Fruit fly (Drosophila melanogaster) whole organism, embryonic: ENCODE results near the gene RpS17.

ENCODE experiments used
- Abd-B ChIP-seq: fragments of 200-800 bp; sonication (Bioruptor generic); optimal IDR thresholded peaks from 2 replicates; lab custom pipeline; 2018; ENCODE audit warnings: missing biosample characterization, mild to moderate bottlenecking, missing genetic modification characterization, moderate library complexity
- Asciz ChIP-seq: fragments of 200-800 bp; sonication (Bioruptor generic); optimal IDR thresholded peaks from 2 replicates; lab custom pipeline; 2017; ENCODE audit warnings: missing biosample characterization, mild to moderate bottlenecking, missing genetic modification characterization, missing genetic modification reagents
- Awh ChIP-seq: fragments of 200-800 bp; sonication (Bioruptor generic); IDR thresholded peaks from 2 replicates; pipeline ENCODE4, ENCODE4 v1.3.6; 2022; ENCODE audit warnings: missing biosample characterization, missing genetic modification characterization
- B-H2 ChIP-seq: fragments of 200-800 bp; sonication (Bioruptor generic); optimal IDR thresholded peaks from 2 replicates; lab custom pipeline; 2018; ENCODE audit warnings: missing biosample characterization, mild to moderate bottlenecking, missing genetic modification characterization
- BEAF-32 ChIP-seq: fragments of 200-800 bp; sonication (Bioruptor generic); optimal IDR thresholded peaks from 3 replicates; lab custom pipeline; 2017; ENCODE audit warnings: missing biosample characterization, missing genetic modification characterization, mild to moderate bottlenecking, moderate library complexity, missing genetic modification reagents
- CG10267 ChIP-seq: fragments of 200-800 bp; sonication (Bioruptor generic); optimal IDR thresholded peaks from 2 replicates; lab custom pipeline; 2018; ENCODE audit warnings: missing biosample characterization, mild to moderate bottlenecking, missing genetic modification characterization, moderate library complexity
- CG11247 ChIP-seq: fragments of 200-800 bp; sonication (Bioruptor generic); IDR thresholded peaks from 2 replicates; pipeline ENCODE4 v1.3.6; 2022; ENCODE audit warnings: missing biosample characterization, missing genetic modification characterization
- CG11560 ChIP-seq: fragments of 200-800 bp; sonication (Bioruptor generic); IDR thresholded peaks from 3 replicates; pipeline ENCODE4 v1.3.6; 2022; ENCODE audit warnings: missing biosample characterization, missing genetic modification characterization
- CG11723 ChIP-seq: fragments of 200-800 bp; sonication (Bioruptor generic); optimal IDR thresholded peaks from 2 replicates; lab custom pipeline; 2017; ENCODE audit warnings: missing biosample characterization, mild to moderate bottlenecking, missing genetic modification characterization
- CG13894 ChIP-seq: fragments of 200-800 bp; sonication (Bioruptor generic); optimal IDR thresholded peaks from 3 replicates; lab custom pipeline; 2018; ENCODE audit warnings: missing biosample characterization, mild to moderate bottlenecking, missing genetic modification characterization, moderate library complexity
- CG18476 ChIP-seq: fragments of 200-800 bp; sonication (Bioruptor generic); optimal IDR thresholded peaks from 2 replicates; lab custom pipeline; 2016; ENCODE audit warnings: missing biosample characterization, mild to moderate bottlenecking, missing genetic modification characterization
- CG18619 ChIP-seq: fragments of 200-800 bp; sonication (Bioruptor generic); optimal IDR thresholded peaks from 3 replicates; lab custom pipeline; 2017; ENCODE audit warnings: missing biosample characterization, mild to moderate bottlenecking, missing genetic modification characterization
- CG34224 ChIP-seq: fragments of 200-800 bp; sonication (Bioruptor generic); IDR thresholded peaks from 3 replicates; pipeline ENCODE4 v1.3.6; 2022; ENCODE audit warnings: missing biosample characterization, missing genetic modification characterization; ENCODE audit not compliant: partially characterized antibody
- CG4360 ChIP-seq: fragments of 200-800 bp; sonication (Bioruptor generic); IDR thresholded peaks from 2 replicates; pipeline ENCODE4 v1.3.6; 2022; ENCODE audit warnings: missing biosample characterization, missing genetic modification characterization
- CG4424 ChIP-seq: fragments of 200-800 bp; sonication (Bioruptor generic); optimal IDR thresholded peaks from 3 replicates; lab custom pipeline; 2016; ENCODE audit warnings: missing biosample characterization, missing genetic modification characterization
- CG4617 ChIP-seq: fragments of 200-800 bp; sonication (Bioruptor generic); optimal IDR thresholded peaks from 3 replicates; lab custom pipeline; 2016; ENCODE audit warnings: missing biosample characterization, missing genetic modification characterization, borderline replicate concordance
- CG4854 ChIP-seq: fragments of 200-800 bp; sonication (Bioruptor generic); optimal IDR thresholded peaks from 2 replicates; lab custom pipeline; 2016; ENCODE audit warnings: missing biosample characterization, missing genetic modification characterization, inconsistent platforms
- CG5953 ChIP-seq: fragments of 200-800 bp; sonication (Bioruptor generic); IDR thresholded peaks from 2 replicates; pipeline ENCODE4 v1.3.6; 2022; ENCODE audit warnings: missing biosample characterization, missing genetic modification characterization
- CG7786 ChIP-seq: fragments of 200-800 bp; sonication (Bioruptor generic); optimal IDR thresholded peaks from 2 replicates; lab custom pipeline; 2016; ENCODE audit warnings: missing biosample characterization, missing genetic modification characterization
- D19B ChIP-seq: fragments of 200-800 bp; sonication (Bioruptor generic); optimal IDR thresholded peaks from 2 replicates; lab custom pipeline; 2017; ENCODE audit warnings: missing biosample characterization, mild to moderate bottlenecking, missing genetic modification characterization
- Deaf1 ChIP-seq: fragments of 200-800 bp; optimal IDR thresholded peaks from 3 replicates; lab custom pipeline; 2019; ENCODE audit warnings: missing biosample characterization, mild to moderate bottlenecking, missing genetic modification characterization, moderate library complexity
- Dll ChIP-seq: fragments of 200-800 bp; sonication (Bioruptor generic); IDR thresholded peaks from 4 replicates; pipeline ENCODE4 v1.3.6; 2022; ENCODE audit warnings: missing biosample characterization, missing genetic modification characterization; ENCODE audit not compliant: partially characterized antibody
- Dp ChIP-seq: fragments of 200-800 bp; sonication (Bioruptor generic); optimal IDR thresholded peaks from 2 replicates; lab custom pipeline; 2018; ENCODE audit warnings: missing biosample characterization, mild to moderate bottlenecking, missing genetic modification characterization, moderate library complexity
- Fer1 ChIP-seq: fragments of 200-800 bp; sonication (Bioruptor generic); optimal IDR thresholded peaks from 2 replicates; lab custom pipeline; 2017; ENCODE audit warnings: missing biosample characterization, mild to moderate bottlenecking, missing genetic modification characterization
- Fer2 ChIP-seq: fragments of 200-800 bp; sonication (Bioruptor generic); optimal IDR thresholded peaks from 2 replicates; lab custom pipeline; 2018; ENCODE audit warnings: missing biosample characterization, mild to moderate bottlenecking, missing genetic modification characterization, moderate library complexity
- Gug ChIP-seq: fragments of 200-800 bp; sonication (Bioruptor generic); IDR thresholded peaks from 4 replicates; pipeline ENCODE4 v1.3.6; 2022; ENCODE audit warnings: missing biosample characterization, missing genetic modification characterization
- H15 ChIP-seq: fragments of 200-800 bp; sonication (Bioruptor generic); IDR thresholded peaks from 3 replicates; pipeline ENCODE4 v1.3.6; 2022; ENCODE audit warnings: missing biosample characterization, missing genetic modification characterization
- HLH54F ChIP-seq: fragments of 200-800 bp; sonication (Bioruptor generic); optimal IDR thresholded peaks from 3 replicates; lab custom pipeline; 2016; ENCODE audit warnings: missing biosample characterization, missing genetic modification characterization
- HmgZ ChIP-seq: fragments of 200-800 bp; sonication (Bioruptor generic); optimal IDR thresholded peaks from 2 replicates; lab custom pipeline; 2018; ENCODE audit warnings: missing biosample characterization, mild to moderate bottlenecking, missing genetic modification characterization
- Jarid2 ChIP-seq: fragments of 200-800 bp; sonication (Bioruptor generic); optimal IDR thresholded peaks from 3 replicates; lab custom pipeline; 2017; ENCODE audit warnings: mild to moderate bottlenecking, missing biosample characterization, missing genetic modification reagents, missing genetic modification characterization
- Rx ChIP-seq: fragments of 200-800 bp; sonication (Bioruptor generic); IDR thresholded peaks from 2 replicates; pipeline ENCODE4 v1.3.6; 2022; ENCODE audit warnings: missing biosample characterization, missing genetic modification characterization
- Six4 ChIP-seq: fragments of 200-800 bp; sonication (Bioruptor generic); optimal IDR thresholded peaks from 2 replicates; lab custom pipeline; 2016; ENCODE audit warnings: missing biosample characterization, missing genetic modification characterization
- Sry-δ ChIP-seq: fragments of 200-800 bp; sonication (Bioruptor generic); optimal IDR thresholded peaks from 2 replicates; lab custom pipeline; 2016; ENCODE audit warnings: missing biosample characterization, missing genetic modification characterization
- al ChIP-seq: fragments of 200-800 bp; sonication (Bioruptor generic); IDR thresholded peaks from 2 replicates; pipeline ENCODE4 v1.3.6; 2022; ENCODE audit warnings: missing biosample characterization, missing genetic modification characterization
- ase ChIP-seq: fragments of 200-800 bp; sonication (Bioruptor generic); IDR thresholded peaks from 3 replicates; pipeline ENCODE4 v1.3.6; 2022; ENCODE audit warnings: missing biosample characterization, missing genetic modification characterization
- bcd ChIP-seq: fragments of 200-800 bp; sonication (Bioruptor generic); optimal IDR thresholded peaks from 2 replicates; lab custom pipeline; 2017; ENCODE audit warnings: missing biosample characterization, mild to moderate bottlenecking, missing genetic modification characterization
- bsh ChIP-seq, 2 experiments: fragments of 200-800 bp; sonication (Bioruptor generic); optimal IDR thresholded peaks; 2 replicates each; lab custom pipeline; 2017 to 2018; ENCODE audit warnings: mild to moderate bottlenecking in 2 of 2, missing biosample characterization in 2 of 2, missing genetic modification characterization in 2 of 2, moderate library complexity in 1 of 2
- chif ChIP-seq, 2 experiments: fragments of 200-800 bp; sonication (Bioruptor generic); optimal IDR thresholded peaks; 3 replicates each; lab custom pipeline; 2016; ENCODE audit warnings: missing biosample characterization in 2 of 2, missing genetic modification characterization in 2 of 2
- ci ChIP-seq: fragments of 200-800 bp; sonication (Bioruptor generic); IDR thresholded peaks from 3 replicates; pipeline ENCODE4 v1.3.6; 2022; ENCODE audit warnings: missing biosample characterization, missing genetic modification characterization
- dmrt11E ChIP-seq: fragments of 200-800 bp; sonication (Bioruptor generic); optimal IDR thresholded peaks from 3 replicates; lab custom pipeline; 2018; ENCODE audit warnings: missing biosample characterization, mild to moderate bottlenecking, missing genetic modification characterization, moderate library complexity
- gce ChIP-seq: fragments of 200-800 bp; sonication (Bioruptor generic); IDR thresholded peaks from 3 replicates; pipeline ENCODE4 v1.3.6; 2022; ENCODE audit warnings: missing biosample characterization, missing genetic modification characterization
- jumu ChIP-seq: fragments of 200-800 bp; sonication (Bioruptor generic); optimal IDR thresholded peaks from 3 replicates; lab custom pipeline; 2016; ENCODE audit warnings: missing biosample characterization, missing genetic modification characterization
- maf-S ChIP-seq: fragments of 200-800 bp; sonication (Bioruptor generic); optimal IDR thresholded peaks from 2 replicates; lab custom pipeline; 2016; ENCODE audit warnings: missing biosample characterization, missing genetic modification characterization
- mirr ChIP-seq: fragments of 200-800 bp; sonication (Bioruptor generic); optimal IDR thresholded peaks from 3 replicates; lab custom pipeline; 2018; ENCODE audit warnings: missing biosample characterization, mild to moderate bottlenecking, missing genetic modification characterization
- pho ChIP-seq: fragments of 200-800 bp; sonication (Bioruptor generic); optimal IDR thresholded peaks from 2 replicates; lab custom pipeline; 2016; ENCODE audit warnings: missing biosample characterization, missing genetic modification characterization
- prd ChIP-seq, 3 experiments: fragments of >200 bp in 2 of 3; fragments of 200-800 bp in 1 of 3; sonication (Bioruptor generic) in 1 of 3; optimal IDR thresholded peaks in 2 of 3; IDR thresholded peaks in 1 of 3; 2 replicates in 2 of 3; 3 replicates in 1 of 3; pipeline versions ENCODE4 v1.3.6 to Lab custom; 2017 to 2022; ENCODE audit warnings: missing biosample characterization in 1 of 3, missing genetic modification characterization in 1 of 3
- pzg ChIP-seq: fragments of 200-800 bp; sonication (Bioruptor generic); optimal IDR thresholded peaks from 3 replicates; lab custom pipeline; 2018; ENCODE audit warnings: missing biosample characterization, mild to moderate bottlenecking, missing genetic modification characterization, moderate library complexity
- ranshi ChIP-seq: fragments of 200-800 bp; sonication (Bioruptor generic); IDR thresholded peaks from 2 replicates; pipeline ENCODE4 v1.3.6; 2022; ENCODE audit warnings: missing biosample characterization, missing genetic modification characterization
- stc ChIP-seq: fragments of 200-800 bp; sonication (Bioruptor generic); IDR thresholded peaks from 2 replicates; pipeline ENCODE4 v1.3.6; 2022; ENCODE audit warnings: missing biosample characterization, missing genetic modification characterization

Gene RpS17

dm6 chr3L:9451522-9452118 is 22.0 kb upstream of the RpS17 start, which contains the start of the genes CG3448 and ghi (continued):
- TF ChIP-seq Dp (GFP tag; lab: Kevin White, UChicago) (peak; percentile 61), bsh (GFP tag; optimal IDR thresholded peaks at IDR 0.05; lab: Kevin White, UChicago) (peak in 1 of 2 experiments; percentile 40), CG11560 (no peak), H15 (peak; percentile 55; the same call in 1 of the 3 replicates), ranshi (GFP tag; lab: Robert Waterston, UW) (peak; percentile 43; the same call in 1 of the 2 replicates), CG4617 (GFP tag; lab: Kevin White, UChicago) (peak; percentile 50), al (GFP tag; lab: Robert Waterston, UW) (peak; percentile 59; the same call in 1 of the 2 replicates), chif (GFP tag; optimal IDR thresholded peaks at IDR 0.05; lab: Kevin White, UChicago) (no peak), CG4854 (GFP tag; lab: Kevin White, UChicago) (peak; percentile 0), B-H2 (GFP tag; lab: Kevin White, UChicago) (peak; percentile 45), Sry-δ (GFP tag; lab: Kevin White, UChicago) (peak; percentile 63), CG34224 (peak; percentile 74), Fer2 (tag; lab: Kevin White, UChicago) (peak; percentile 77), Awh (GFP tag; lab: Robert Waterston, UW) (peak; percentile 72), prd (optimal IDR thresholded peaks at IDR 0.05; lab: Kevin White, UChicago) (no peak), prd (GFP tag; IDR thresholded peaks at IDR 0.05; lab: Robert Waterston, UW) (peak; percentile 58; the same call in 2 of the 3 replicates), CG7786 (GFP tag; lab: Kevin White, UChicago) (no peak), CG18476 (GFP tag; lab: Kevin White, UChicago) (peak; percentile 73), Rx (GFP tag; lab: Robert Waterston, UW) (peak; percentile 22; the same call in 1 of the 2 replicates), CG13894 (peak; percentile 78), HLH54F (GFP tag; lab: Kevin White, UChicago) (no peak), CG18619 (GFP tag; lab: Kevin White, UChicago) (peak; percentile 1), D19B (GFP tag; lab: Kevin White, UChicago) (no peak), CG4360 (GFP tag; lab: Robert Waterston, UW) (no peak), gce (no peak), stc (GFP tag; lab: Robert Waterston, UW) (peak; percentile 58), Fer1 (GFP tag; lab: Kevin White, UChicago) (peak; percentile 82), ci (peak; percentile 51; the same call in 2 of the 3 replicates), Six4 (peak; percentile 24), maf-S (no peak), dmrt11E (peak; percentile 11), mirr (GFP tag; lab: Kevin White, UChicago) (peak; percentile 59), pho (peak; percentile 28), Jarid2 (GFP tag; lab: Kevin White, UChicago) (no peak), jumu (GFP tag; lab: Kevin White, UChicago) (peak; percentile 17), Dll (peak; percentile 77), pzg (GFP tag; lab: Kevin White, UChicago) (peak; percentile 69), CG11723 (GFP tag; lab: Kevin White, UChicago) (no peak), ase (GFP tag; lab: Robert Waterston, UW) (no peak), Deaf1 (tag; lab: Kevin White, UChicago) (peak; percentile 25), CG5953 (GFP tag; lab: Robert Waterston, UW) (no peak), BEAF-32 (GFP tag; lab: Kevin White, UChicago) (peak; percentile 72), Gug (GFP tag; lab: Robert Waterston, UW) (peak; percentile 31; the same call in 1 of the 4 replicates), CG11247 (GFP tag; lab: Robert Waterston, UW) (peak; percentile 63; the same call in 1 of the 2 replicates), HmgZ (tag; lab: Kevin White, UChicago) (peak; percentile 74), Abd-B (peak; percentile 73), bcd (GFP tag; lab: Kevin White, UChicago) (peak; percentile 56), CG4424 (GFP tag; lab: Kevin White, UChicago) (peak; percentile 75), CG10267 (tag; lab: Kevin White, UChicago) (peak; percentile 98), Asciz (GFP tag; lab: Kevin White, UChicago) (peak; percentile 18)
